Fruit fly (Drosophila melanogaster) whole organism, prepupa: ENCODE data around the gene Herp.

Source experiments
- Blimp-1 ChIP-seq: fragments of 200-800 bp; sonication (Bioruptor generic); optimal IDR thresholded peaks from 3 replicates; lab custom pipeline; 2017; ENCODE audit warnings: missing biosample characterization, missing genetic modification characterization, mild to moderate bottlenecking, moderate library complexity, missing genetic modification reagents
- CG11762 ChIP-seq: fragments of 200-800 bp; sonication (Bioruptor generic); optimal IDR thresholded peaks from 3 replicates; lab custom pipeline; 2016; ENCODE audit warnings: missing biosample characterization, missing genetic modification characterization; ENCODE audit not compliant: insufficient read depth
- CG16779 ChIP-seq: fragments of 200-800 bp; sonication (Bioruptor generic); optimal IDR thresholded peaks from 3 replicates; lab custom pipeline; 2017; ENCODE audit warnings: missing biosample characterization, mild to moderate bottlenecking, missing genetic modification characterization
- CG32006 ChIP-seq: fragments of 200-800 bp; sonication (Bioruptor generic); optimal IDR thresholded peaks from 3 replicates; lab custom pipeline; 2017; ENCODE audit warnings: missing biosample characterization, mild to moderate bottlenecking, missing genetic modification characterization
- CG7368 ChIP-seq: fragments of 200-800 bp; sonication (Bioruptor generic); optimal IDR thresholded peaks from 3 replicates; lab custom pipeline; 2016; ENCODE audit warnings: missing biosample characterization, missing genetic modification characterization
- CG8119 ChIP-seq: fragments of 200-800 bp; sonication (Bioruptor generic); IDR thresholded peaks from 3 replicates; pipeline ENCODE4 v1.3.6; 2022; ENCODE audit warnings: missing biosample characterization, missing genetic modification characterization
- CG8632 ChIP-seq: fragments of 200-800 bp; sonication (Bioruptor generic); optimal IDR thresholded peaks from 3 replicates; lab custom pipeline; 2016; ENCODE audit warnings: missing biosample characterization, missing genetic modification characterization
- Eip93F ChIP-seq: fragments of 200-800 bp; sonication (Bioruptor generic); optimal IDR thresholded peaks from 2 replicates; lab custom pipeline; 2016; ENCODE audit warnings: missing biosample characterization, mild to moderate bottlenecking, missing genetic modification characterization
- Ets21C ChIP-seq: fragments of 200-800 bp; sonication (Bioruptor generic); optimal IDR thresholded peaks from 3 replicates; lab custom pipeline; 2016; ENCODE audit warnings: missing biosample characterization, missing genetic modification characterization
- Sox102F ChIP-seq: fragments of 200-800 bp; sonication (Bioruptor generic); optimal IDR thresholded peaks from 2 replicates; lab custom pipeline; 2016; ENCODE audit warnings: missing biosample characterization, mild to moderate bottlenecking, missing genetic modification characterization
- achi ChIP-seq: fragments of 200-800 bp; sonication (Bioruptor generic); optimal IDR thresholded peaks from 3 replicates; lab custom pipeline; 2016; ENCODE audit warnings: missing biosample characterization, missing genetic modification characterization
- topi ChIP-seq: fragments of 200-800 bp; sonication (Bioruptor generic); optimal IDR thresholded peaks from 3 replicates; lab custom pipeline; 2016; ENCODE audit warnings: missing biosample characterization, missing genetic modification characterization

DNA sequence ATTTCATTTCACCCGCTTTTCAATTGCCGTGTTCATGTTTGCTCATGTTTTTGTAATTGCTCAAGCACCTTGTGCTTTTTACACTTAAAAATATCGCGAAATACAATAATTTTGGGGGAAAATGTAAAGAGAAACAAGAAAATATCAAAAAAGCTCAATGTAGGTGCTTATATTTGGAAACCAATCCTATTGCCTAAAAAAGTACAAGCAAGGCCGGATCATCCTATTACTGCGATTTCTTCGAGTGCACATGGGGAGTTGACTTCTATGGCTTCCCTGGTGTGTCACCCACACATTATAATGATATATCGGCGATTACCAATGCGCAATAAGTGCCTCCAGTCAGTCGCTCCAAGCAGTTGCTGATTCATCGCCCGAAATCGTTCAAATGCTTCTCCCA, 41.4 kb upstream of the Herp start:
- TF ChIP-seq Ets21C (GFP tag; lab: Kevin White, UChicago) (no peak), Blimp-1 (GFP tag; lab: Kevin White, UChicago) (no peak), CG32006 (GFP tag; lab: Kevin White, UChicago) (no peak), CG8632 (GFP tag; lab: Kevin White, UChicago) (no peak), achi (GFP tag; lab: Kevin White, UChicago) (no peak), topi (GFP tag; lab: Kevin White, UChicago) (peak; percentile 18), CG11762 (GFP tag; lab: Kevin White, UChicago) (no peak), Sox102F (GFP tag; lab: Kevin White, UChicago) (peak; percentile 52), Eip93F (GFP tag; lab: Kevin White, UChicago) (no peak), CG8119 (no peak), CG16779 (tag; lab: Kevin White, UChicago) (no peak), CG7368 (GFP tag; lab: Kevin White, UChicago) (no peak)
